Fruit fly (Drosophila melanogaster): ENCODE measurements around the gene Kal1.

The Kal1 gene

dm6 chr3R:24106879-24107441 lies 34.2 kb upstream of the Kal1 start, which contains the start of gene CG10694:
Gene CG10694, plus strand, starts transcription at chr3R:24107391.
- no peak for TF ChIP-seq ovo (GFP tag; optimal IDR thresholded peaks at IDR 0.05)
- no peak for TF ChIP-seq Crg-1 (GFP tag; optimal IDR thresholded peaks at IDR 0.05)
- no peak for TF ChIP-seq Hr96 (GFP tag; optimal IDR thresholded peaks at IDR 0.05)
- TF ChIP-seq cic (GFP tag; optimal IDR thresholded peaks at IDR 0.05), result no peak
- TF ChIP-seq Mnt (GFP tag; optimal IDR thresholded peaks at IDR 0.05), result no peak
- TF ChIP-seq CG5204 (GFP tag; optimal IDR thresholded peaks at IDR 0.05), result no peak
- no peak for TF ChIP-seq tj (GFP tag; optimal IDR thresholded peaks at IDR 0.05)
- TF ChIP-seq cnc (optimal IDR thresholded peaks at IDR 0.05), result no peak
- no peak for TF ChIP-seq CG7101 (tag; optimal IDR thresholded peaks at IDR 0.05)
- no peak for TF ChIP-seq Clk (GFP tag; optimal IDR thresholded peaks at IDR 0.05)
- TF ChIP-seq toe (GFP tag; optimal IDR thresholded peaks at IDR 0.05), result no peak
- TF ChIP-seq CG33017 (tag; optimal IDR thresholded peaks at IDR 0.05), result no peak
- TF ChIP-seq bab1 (GFP tag; optimal IDR thresholded peaks at IDR 0.05), result no peak
- no peak for TF ChIP-seq CG7045 (GFP tag; optimal IDR thresholded peaks at IDR 0.05)
- no peak for TF ChIP-seq pad (GFP tag; optimal IDR thresholded peaks at IDR 0.05)
- TF ChIP-seq CG14711 (tag; optimal IDR thresholded peaks at IDR 0.05), result no peak
- no peak for TF ChIP-seq kay (GFP tag; ENCODE audit: borderline replicate concordance)
- no peak for TF ChIP-seq CG12768 (GFP tag; optimal IDR thresholded peaks at IDR 0.05)

DNA sequence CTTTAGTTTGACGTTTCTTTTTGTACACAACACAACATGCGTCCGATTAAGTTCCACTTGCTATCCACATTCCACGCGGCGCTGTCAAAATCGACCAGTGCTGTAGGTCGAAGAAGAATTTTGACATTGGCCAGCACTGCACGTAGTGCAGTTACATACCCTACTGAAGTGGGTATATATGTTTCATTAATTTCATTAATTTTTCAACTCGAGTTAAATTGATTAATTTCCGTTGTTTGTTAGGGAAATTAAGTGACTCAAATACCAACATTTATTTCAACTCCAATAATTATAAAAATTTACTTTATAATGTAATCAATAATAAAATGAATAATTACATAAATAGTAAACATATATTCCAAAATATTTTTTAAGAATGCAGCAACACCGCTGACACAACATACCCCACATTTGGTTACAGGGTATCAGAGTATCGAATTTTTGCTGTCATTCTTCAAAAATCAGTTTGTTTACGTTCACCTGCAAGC lies 32.2 kb upstream of the Kal1 start, which contains the start of the genes eIF4EHP and CG18428:
Gene eIF4EHP (minus strand): TSS at position 59 of the 488 bp plus-strand sequence.
Gene CG18428 (plus strand): TSS at position 435 of the 488 bp plus-strand sequence.
- TF ChIP-seq pad (GFP tag; optimal IDR thresholded peaks at IDR 0.05), result peak; percentile 95
- peak; percentile 98 for TF ChIP-seq CG5204 (GFP tag; optimal IDR thresholded peaks at IDR 0.05)
- peak; percentile 97 for TF ChIP-seq Mnt (GFP tag; optimal IDR thresholded peaks at IDR 0.05)
- TF ChIP-seq CG1620 (GFP tag; optimal IDR thresholded peaks at IDR 0.05), result peak; percentile 96
- TF ChIP-seq kay (GFP tag; ENCODE audit: borderline replicate concordance), result no peak
- peak; percentile 100 for TF ChIP-seq CG7101 (tag; optimal IDR thresholded peaks at IDR 0.05)
- TF ChIP-seq tj (GFP tag; optimal IDR thresholded peaks at IDR 0.05), result peak; percentile 97
- TF ChIP-seq Hr96 (GFP tag; optimal IDR thresholded peaks at IDR 0.05), result peak; percentile 95
- peak; percentile 99 for TF ChIP-seq bab1 (GFP tag; optimal IDR thresholded peaks at IDR 0.05)
- peak; percentile 99 for TF ChIP-seq Clk (GFP tag; optimal IDR thresholded peaks at IDR 0.05)
- TF ChIP-seq CG33017 (tag; optimal IDR thresholded peaks at IDR 0.05), result peak; percentile 100
- TF ChIP-seq CG11617 (GFP tag; optimal IDR thresholded peaks at IDR 0.05), result peak; percentile 100
- peak; percentile 100 for TF ChIP-seq ovo (GFP tag; optimal IDR thresholded peaks at IDR 0.05)
- no peak for TF ChIP-seq cnc (optimal IDR thresholded peaks at IDR 0.05)
- peak; percentile 98 for TF ChIP-seq toe (GFP tag; optimal IDR thresholded peaks at IDR 0.05)
- TF ChIP-seq CG14711 (tag; optimal IDR thresholded peaks at IDR 0.05), result peak; percentile 99
- peak; percentile 98 for TF ChIP-seq cic (GFP tag; optimal IDR thresholded peaks at IDR 0.05)
- TF ChIP-seq Crg-1 (GFP tag; optimal IDR thresholded peaks at IDR 0.05), result peak; percentile 98
- peak; percentile 100 for TF ChIP-seq CG7045 (GFP tag; optimal IDR thresholded peaks at IDR 0.05)
- TF ChIP-seq CG12768 (GFP tag; optimal IDR thresholded peaks at IDR 0.05), result peak; percentile 100

DNA sequence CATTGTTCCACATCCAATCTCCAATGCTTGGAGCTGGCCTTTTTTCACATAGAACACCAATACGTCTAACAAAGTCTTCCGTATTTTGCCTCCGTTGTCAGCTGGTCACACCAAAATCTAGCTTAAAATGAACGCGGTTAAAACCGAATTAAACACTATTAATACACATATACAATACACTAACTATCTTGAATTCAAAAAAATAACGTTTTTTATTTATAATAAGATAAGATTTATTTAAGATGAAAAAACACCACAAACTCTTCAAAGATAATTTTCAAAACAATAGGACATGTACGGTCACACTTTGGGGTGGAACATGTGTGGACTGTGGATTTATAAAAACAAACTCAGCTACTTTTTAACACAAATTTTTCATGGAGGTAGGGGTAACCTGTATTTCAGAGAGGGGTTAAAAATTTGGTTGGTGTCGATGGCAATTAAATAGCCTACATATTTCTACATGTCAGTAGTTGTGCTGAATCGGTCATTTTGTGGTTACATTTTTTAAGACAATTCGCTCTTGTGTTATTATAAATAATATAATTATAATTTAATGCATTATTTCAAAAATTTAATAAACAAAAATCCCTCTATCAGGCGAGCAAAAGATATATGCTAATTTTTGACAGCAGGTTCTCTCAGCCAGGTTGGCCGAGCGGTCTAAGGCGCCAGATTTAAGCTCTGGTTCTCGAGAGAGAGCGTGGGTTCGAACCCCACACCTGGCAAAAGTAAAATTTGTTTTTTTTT lies 28.7 kb upstream of the Kal1 start, which contains the start of gene CG13605:
Gene CG13605 (minus strand): TSS at position 70 of the 750 bp plus-strand sequence.
- TF ChIP-seq CG12768 (GFP tag; optimal IDR thresholded peaks at IDR 0.05) (peak; percentile 78), CG7101 (tag; optimal IDR thresholded peaks at IDR 0.05) (peak; percentile 68), CG5204 (GFP tag; optimal IDR thresholded peaks at IDR 0.05) (peak; percentile 64), CG7045 (GFP tag; optimal IDR thresholded peaks at IDR 0.05) (peak; percentile 59), CG11617 (GFP tag; optimal IDR thresholded peaks at IDR 0.05) (peak; percentile 73), bab1 (GFP tag; optimal IDR thresholded peaks at IDR 0.05) (peak; percentile 84), CG33017 (tag; optimal IDR thresholded peaks at IDR 0.05) (peak; percentile 73), cic (GFP tag; optimal IDR thresholded peaks at IDR 0.05) (peak; percentile 27), tj (GFP tag; optimal IDR thresholded peaks at IDR 0.05) (peak; percentile 78), CG14711 (tag; optimal IDR thresholded peaks at IDR 0.05) (peak; percentile 69), Mnt (GFP tag; optimal IDR thresholded peaks at IDR 0.05) (peak; percentile 59), Clk (GFP tag; optimal IDR thresholded peaks at IDR 0.05) (peak; percentile 44), CG1620 (GFP tag; optimal IDR thresholded peaks at IDR 0.05) (peak; percentile 28), pad (GFP tag; optimal IDR thresholded peaks at IDR 0.05) (peak; percentile 62), Crg-1 (GFP tag; optimal IDR thresholded peaks at IDR 0.05) (peak; percentile 68), toe (GFP tag; optimal IDR thresholded peaks at IDR 0.05) (peak; percentile 71), Hr96 (GFP tag; optimal IDR thresholded peaks at IDR 0.05) (peak; percentile 27), kay (GFP tag; ENCODE audit: borderline replicate concordance) (no peak), cnc (optimal IDR thresholded peaks at IDR 0.05) (no peak), ovo (GFP tag; optimal IDR thresholded peaks at IDR 0.05) (no peak)

dm6 chr3R:24113070-24113385 lies 28.2 kb upstream of the Kal1 start, which contains the start of gene Root:
Gene Root, plus strand, starts transcription at chr3R:24113286.
- TF ChIP-seq Hr96 (GFP tag; optimal IDR thresholded peaks at IDR 0.05) (no peak), ovo (GFP tag; optimal IDR thresholded peaks at IDR 0.05) (no peak), Mnt (GFP tag; optimal IDR thresholded peaks at IDR 0.05) (no peak), cic (GFP tag; optimal IDR thresholded peaks at IDR 0.05) (no peak), CG1620 (GFP tag; optimal IDR thresholded peaks at IDR 0.05) (no peak), CG5204 (GFP tag; optimal IDR thresholded peaks at IDR 0.05) (no peak), CG7101 (tag; optimal IDR thresholded peaks at IDR 0.05) (no peak), toe (GFP tag; optimal IDR thresholded peaks at IDR 0.05) (no peak), Crg-1 (GFP tag; optimal IDR thresholded peaks at IDR 0.05) (no peak), CG7045 (GFP tag; optimal IDR thresholded peaks at IDR 0.05) (no peak), CG14711 (tag; optimal IDR thresholded peaks at IDR 0.05) (no peak), bab1 (GFP tag; optimal IDR thresholded peaks at IDR 0.05) (no peak), cnc (optimal IDR thresholded peaks at IDR 0.05) (no peak), pad (GFP tag; optimal IDR thresholded peaks at IDR 0.05) (no peak), CG33017 (tag; optimal IDR thresholded peaks at IDR 0.05) (no peak), tj (GFP tag; optimal IDR thresholded peaks at IDR 0.05) (no peak)

DNA sequence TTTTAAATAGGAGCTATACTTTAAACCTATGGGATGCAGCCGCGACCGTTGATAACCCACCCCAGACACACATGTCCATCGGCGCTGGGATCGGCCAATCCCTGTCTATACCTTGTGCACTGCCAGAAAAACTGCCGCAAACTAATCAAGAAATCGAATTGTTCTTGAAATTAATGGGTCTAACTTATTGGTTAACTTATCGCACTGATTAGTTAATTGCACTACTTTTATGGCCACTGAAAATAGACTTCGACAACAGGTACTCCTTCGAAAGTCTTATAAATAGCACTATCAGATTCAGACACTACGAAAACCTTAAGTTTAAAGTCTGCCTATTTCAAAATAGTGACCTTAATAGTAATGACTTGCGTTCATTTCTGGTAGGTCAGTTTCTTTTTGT lies 25.0 kb upstream of the Kal1 start, which contains the start of gene CG13607:
Gene CG13607 (minus strand): TSS at position 143 of the 400 bp plus-strand sequence.
- no peak for TF ChIP-seq ovo (GFP tag; optimal IDR thresholded peaks at IDR 0.05)
- no peak for TF ChIP-seq CG33017 (tag; optimal IDR thresholded peaks at IDR 0.05)
- no peak for TF ChIP-seq cnc (optimal IDR thresholded peaks at IDR 0.05)
- no peak for TF ChIP-seq kay (GFP tag; ENCODE audit: borderline replicate concordance)
- no peak for TF ChIP-seq CG7045 (GFP tag; optimal IDR thresholded peaks at IDR 0.05)
- TF ChIP-seq cic (GFP tag; optimal IDR thresholded peaks at IDR 0.05), result peak; percentile 14
- TF ChIP-seq pad (GFP tag; optimal IDR thresholded peaks at IDR 0.05), result no peak
- no peak for TF ChIP-seq Clk (GFP tag; optimal IDR thresholded peaks at IDR 0.05)
- no peak for TF ChIP-seq toe (GFP tag; optimal IDR thresholded peaks at IDR 0.05)
- no peak for TF ChIP-seq CG1620 (GFP tag; optimal IDR thresholded peaks at IDR 0.05)
- peak; percentile 18 for TF ChIP-seq CG7101 (tag; optimal IDR thresholded peaks at IDR 0.05)
- no peak for TF ChIP-seq bab1 (GFP tag; optimal IDR thresholded peaks at IDR 0.05)
- TF ChIP-seq Mnt (GFP tag; optimal IDR thresholded peaks at IDR 0.05), result no peak
- TF ChIP-seq CG12768 (GFP tag; optimal IDR thresholded peaks at IDR 0.05), result no peak
- no peak for TF ChIP-seq Crg-1 (GFP tag; optimal IDR thresholded peaks at IDR 0.05)
- TF ChIP-seq CG11617 (GFP tag; optimal IDR thresholded peaks at IDR 0.05), result peak; percentile 10
- TF ChIP-seq Hr96 (GFP tag; optimal IDR thresholded peaks at IDR 0.05), result peak; percentile 27
- peak; percentile 13 for TF ChIP-seq CG5204 (GFP tag; optimal IDR thresholded peaks at IDR 0.05)
- no peak for TF ChIP-seq CG14711 (tag; optimal IDR thresholded peaks at IDR 0.05)
- no peak for TF ChIP-seq tj (GFP tag; optimal IDR thresholded peaks at IDR 0.05)

All from whole organism, adult.